Fruit fly (Drosophila melanogaster) whole organism, wandering third instar larva: Measurements from ENCODE around the gene CG32568.

Experiments used
- N ChIP-seq: fragments of >200 bp; optimal IDR thresholded peaks from 2 replicates; lab custom pipeline; 2018; ENCODE audit warnings: missing biosample characterization, missing external identifiers, missing genetic modification characterization
- br ChIP-seq: fragments of 200-800 bp; sonication (Bioruptor generic); optimal IDR thresholded peaks from 2 replicates; lab custom pipeline; 2016; ENCODE audit warnings: missing biosample characterization, missing genetic modification characterization
- foxo ChIP-seq, 2 experiments: fragments of 200-800 bp; sonication (Bioruptor generic); optimal IDR thresholded peaks; 2 replicates in 1 of 2; 3 replicates in 1 of 2; lab custom pipeline; 2016 to 2017; ENCODE audit warnings: missing biosample characterization in 2 of 2, missing genetic modification characterization in 2 of 2
- fru ChIP-seq: fragments of 200-800 bp; sonication (Bioruptor generic); optimal IDR thresholded peaks from 3 replicates; lab custom pipeline; 2016; ENCODE audit warnings: missing biosample characterization, mild to moderate bottlenecking, missing genetic modification characterization
- h ChIP-seq: fragments of 200-800 bp; sonication (Bioruptor generic); optimal IDR thresholded peaks from 3 replicates; lab custom pipeline; 2016; ENCODE audit warnings: missing biosample characterization, mild to moderate bottlenecking, missing genetic modification characterization
- lola ChIP-seq: fragments of >200 bp; optimal IDR thresholded peaks from 2 replicates; lab custom pipeline; 2017; ENCODE audit warnings: missing biosample characterization, missing genetic modification characterization
- psq ChIP-seq: fragments of 200-800 bp; sonication (Bioruptor generic); optimal IDR thresholded peaks from 3 replicates; lab custom pipeline; 2017; ENCODE audit warnings: missing biosample characterization, mild to moderate bottlenecking, missing genetic modification characterization, moderate library complexity
- sage ChIP-seq: fragments of 200-800 bp; sonication (Bioruptor generic); optimal IDR thresholded peaks from 2 replicates; lab custom pipeline; 2016; ENCODE audit warnings: missing biosample characterization, mild to moderate bottlenecking, missing genetic modification characterization
- usp ChIP-seq: fragments of >200 bp; optimal IDR thresholded peaks from 2 replicates; lab custom pipeline; 2017; ENCODE audit warnings: missing biosample characterization, missing genetic modification characterization

dm6 chrX:16757645-16758044, 16.9 kb downstream of the CG32568 start:
- TF ChIP-seq usp (GFP tag; lab: Kevin White, UChicago) (no peak), psq (GFP tag; lab: Kevin White, UChicago) (no peak), N (GFP tag; lab: Kevin White, UChicago) (no peak), fru (GFP tag; lab: Kevin White, UChicago) (no peak), lola (GFP tag; lab: Kevin White, UChicago) (no peak), foxo (GFP tag; optimal IDR thresholded peaks at IDR 0.05; lab: Kevin White, UChicago) (no peak), h (GFP tag; lab: Kevin White, UChicago) (no peak), br (no peak), sage (GFP tag; lab: Kevin White, UChicago) (no peak)
